Worm (Caenorhabditis elegans) whole organism, L1 larva: ENCODE data around the gene zipt-7.2.

Experiments used
- C04F5.9 ChIP-seq: sonication (generic microtip); optimal IDR thresholded peaks from 2 replicates; lab custom pipeline; 2016; ENCODE audit warnings: missing genetic modification characterization, missing compliant biosample characterization
- alr-1 ChIP-seq: fragments of 200-800 bp; sonication (Bioruptor generic); optimal IDR thresholded peaks from 2 replicates; lab custom pipeline; 2018; ENCODE audit warnings: borderline replicate concordance, mild to moderate bottlenecking, missing genetic modification characterization, missing compliant biosample characterization
- dpl-1 ChIP-seq, 3 experiments: fragments of 150-350 bp in 2 of 3; sonication (generic microtip) in 1 of 3; optimal IDR thresholded peaks; 2 replicates each; lab custom pipeline; 2014 to 2017; ENCODE audit warnings: missing biosample characterization in 3 of 3, missing genetic modification characterization in 3 of 3, missing genetic modification reagents in 3 of 3
- efl-1 ChIP-seq, 4 experiments: fragments of 150-350 bp; optimal IDR thresholded peaks in 3 of 4; peaks in 1 of 4; 1 replicate in 1 of 4; 2 replicates in 3 of 4; lab custom pipeline; 2014; ENCODE audit warnings: missing biosample characterization in 2 of 4, missing genetic modification characterization in 2 of 4, missing genetic modification reagents in 2 of 4
- efl-3 ChIP-seq: fragments of 200-800 bp; sonication (Bioruptor generic); optimal IDR thresholded peaks from 2 replicates; lab custom pipeline; 2018; ENCODE audit warnings: mild to moderate bottlenecking, missing genetic modification characterization, missing compliant biosample characterization
- egl-13 ChIP-seq: sonication (generic microtip); optimal IDR thresholded peaks from 2 replicates; lab custom pipeline; 2016; ENCODE audit warnings: missing genotype, missing genetic modification reagents, missing genetic modification characterization, missing compliant biosample characterization
- ets-5 ChIP-seq: fragments of 200-800 bp; sonication (Bioruptor generic); IDR thresholded peaks from 2 replicates; pipeline ENCODE4 v1.3.6; 2022; ENCODE audit warnings: missing genetic modification characterization, missing compliant biosample characterization
- grh-1 ChIP-seq: fragments of 200-800 bp; sonication (Bioruptor generic); IDR thresholded peaks from 2 replicates; pipeline ENCODE4 v1.3.6; 2022; ENCODE audit warnings: missing genetic modification reagents, missing genetic modification characterization, missing compliant biosample characterization
- lin-15B ChIP-seq: fragments of 150-350 bp; sonication (generic microtip); optimal IDR thresholded peaks from 3 replicates; lab custom pipeline; 2014; ENCODE audit warnings: missing biosample characterization, missing genetic modification characterization
- lin-39 ChIP-seq: fragments of 150-350 bp; optimal IDR thresholded peaks from 2 replicates; lab custom pipeline; 2014; ENCODE audit warnings: missing biosample characterization, missing genetic modification reagents, missing genetic modification characterization
- lsy-2 ChIP-seq, 2 experiments: fragments of 150-350 bp; optimal IDR thresholded peaks; 2 replicates each; lab custom pipeline; 2014; ENCODE audit warnings: missing biosample characterization in 2 of 2, missing genetic modification characterization in 2 of 2
- pag-3 ChIP-seq: sonication (generic microtip); optimal IDR thresholded peaks from 2 replicates; lab custom pipeline; 2017; ENCODE audit warnings: missing genetic modification characterization, mild to moderate bottlenecking, missing compliant biosample characterization, antibody characterized with exemption, borderline replicate concordance; ENCODE audit not compliant: insufficient read depth
- snpc-4 ChIP-seq: fragments of 150-350 bp; optimal IDR thresholded peaks from 2 replicates; lab custom pipeline; 2014; ENCODE audit warnings: missing biosample characterization, missing genetic modification characterization
- sox-4 ChIP-seq: sonication (generic microtip); optimal IDR thresholded peaks from 2 replicates; lab custom pipeline; 2016; ENCODE audit warnings: missing genetic modification characterization, missing compliant biosample characterization
- unc-130 ChIP-seq: fragments of 150-350 bp; optimal IDR thresholded peaks from 2 replicates; lab custom pipeline; 2017; ENCODE audit warnings: missing biosample characterization, missing genetic modification characterization, inconsistent platforms
- unc-98 ChIP-seq: fragments of 200-800 bp; sonication (Bioruptor generic); IDR thresholded peaks from 2 replicates; pipeline ENCODE4 v1.3.6; 2022; ENCODE audit warnings: missing genetic modification characterization, missing compliant biosample characterization
- zag-1 ChIP-seq: fragments of 150-350 bp; optimal IDR thresholded peaks from 2 replicates; lab custom pipeline; 2014; ENCODE audit warnings: missing biosample characterization, missing genetic modification characterization

zipt-7.2 gene

DNA sequence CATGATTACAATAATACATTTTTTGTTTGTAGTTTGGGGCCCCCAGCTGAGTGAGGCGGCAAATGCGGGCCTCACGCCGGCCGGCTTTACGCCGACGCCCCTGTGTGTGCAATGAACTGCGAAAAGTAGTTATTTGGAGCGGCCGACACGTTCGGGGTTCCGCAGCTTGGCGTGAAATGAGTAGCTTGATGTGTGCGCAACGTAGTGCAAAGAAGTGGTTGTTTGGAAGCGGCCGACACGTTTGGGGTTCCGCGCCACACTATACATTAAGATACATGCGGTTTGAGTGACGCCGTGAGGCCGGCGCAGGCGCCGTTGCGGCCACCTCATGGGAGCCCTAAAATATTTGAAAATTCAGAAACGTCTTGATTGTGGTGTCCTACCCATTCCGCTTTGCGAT is 39.0 kb downstream of the zipt-7.2 start:
- TF ChIP-seq unc-130 (tag; lab: Kevin White, UChicago) (no peak), egl-13 (tag; lab: Kevin White, UChicago) (no peak), pag-3 (tag; lab: Kevin White, UChicago) (no peak), ets-5 (GFP tag; lab: Robert Waterston, UW) (no peak), snpc-4 (tag; lab: Kevin White, UChicago) (peak; percentile 24)

DNA sequence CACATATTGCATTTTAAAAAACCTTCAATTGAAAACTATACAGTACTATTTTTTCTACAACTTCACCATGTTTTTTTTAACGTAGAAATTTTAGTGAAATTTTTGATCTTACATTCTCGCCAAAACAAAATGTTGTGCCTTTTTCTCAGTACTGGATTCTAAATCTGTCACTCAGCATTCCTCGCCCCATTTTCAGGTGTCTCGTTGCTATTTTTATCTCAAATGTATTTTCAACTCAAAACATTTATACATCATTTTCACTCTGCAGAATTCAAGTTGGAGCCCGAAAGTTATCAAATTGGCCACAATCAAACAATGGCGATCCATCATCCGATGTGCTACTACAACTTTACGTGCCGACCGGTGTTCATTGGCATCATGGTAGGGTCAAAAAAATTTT is 41.6 kb downstream of the zipt-7.2 start, which contains the start of gene sprr-1:
Gene sprr-1, plus strand, starts transcription at position 269 of the 400 bp plus-strand sequence.
- TF ChIP-seq unc-98 (GFP tag; lab: Robert Waterston, UW) (no peak), zag-1 (tag; lab: Kevin White, UChicago) (no peak), alr-1 (tag; lab: Kevin White, UChicago) (no peak), efl-1 (optimal IDR thresholded peaks at IDR 0.05; lab: Kevin White, UChicago) (no peak), efl-1 (GFP tag; optimal IDR thresholded peaks at IDR 0.05 in 1 of 2; lab: Kevin White, UChicago) (no peak)

DNA sequence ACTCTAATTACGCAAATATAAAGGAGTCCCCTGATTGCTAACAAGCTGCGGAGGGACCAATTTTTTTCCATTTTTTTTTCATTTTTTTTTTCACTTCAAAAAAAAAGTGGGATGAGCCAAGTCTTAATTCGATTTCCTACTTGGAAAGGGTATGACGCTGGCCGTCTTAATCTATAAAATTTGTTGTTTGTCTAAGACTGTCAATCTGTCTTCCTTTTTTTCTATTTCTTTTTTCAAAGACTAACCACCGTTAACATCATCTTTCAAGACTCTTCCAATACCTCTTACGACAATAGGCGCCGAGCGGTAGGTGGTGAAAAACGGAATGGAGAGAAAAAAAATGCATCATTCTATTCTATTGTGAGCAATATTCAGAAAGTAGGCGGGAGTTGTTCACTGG is 42.6 kb downstream of the zipt-7.2 start:
- TF ChIP-seq grh-1 (no peak), efl-3 (no peak), lsy-2 (tag; optimal IDR thresholded peaks at IDR 0.05; lab: Kevin White, UChicago) (no peak), dpl-1 (GFP tag; optimal IDR thresholded peaks at IDR 0.05; lab: Kevin White, UChicago) (no peak), sox-4 (tag; lab: Kevin White, UChicago) (no peak), unc-98 (GFP tag; lab: Robert Waterston, UW) (no peak), C04F5.9 (tag; lab: Kevin White, UChicago) (no peak), snpc-4 (tag; lab: Kevin White, UChicago) (no peak), lin-15B (tag; lab: Kevin White, UChicago) (no peak), lin-39 (tag; lab: Kevin White, UChicago) (no peak), zag-1 (tag; lab: Kevin White, UChicago) (no peak)
- TF ChIP-seq, all 84 proteins: peak for 0
